Fruit fly (Drosophila melanogaster): ENCODE measurements around the gene CG4367.

CG4367 gene

DNA sequence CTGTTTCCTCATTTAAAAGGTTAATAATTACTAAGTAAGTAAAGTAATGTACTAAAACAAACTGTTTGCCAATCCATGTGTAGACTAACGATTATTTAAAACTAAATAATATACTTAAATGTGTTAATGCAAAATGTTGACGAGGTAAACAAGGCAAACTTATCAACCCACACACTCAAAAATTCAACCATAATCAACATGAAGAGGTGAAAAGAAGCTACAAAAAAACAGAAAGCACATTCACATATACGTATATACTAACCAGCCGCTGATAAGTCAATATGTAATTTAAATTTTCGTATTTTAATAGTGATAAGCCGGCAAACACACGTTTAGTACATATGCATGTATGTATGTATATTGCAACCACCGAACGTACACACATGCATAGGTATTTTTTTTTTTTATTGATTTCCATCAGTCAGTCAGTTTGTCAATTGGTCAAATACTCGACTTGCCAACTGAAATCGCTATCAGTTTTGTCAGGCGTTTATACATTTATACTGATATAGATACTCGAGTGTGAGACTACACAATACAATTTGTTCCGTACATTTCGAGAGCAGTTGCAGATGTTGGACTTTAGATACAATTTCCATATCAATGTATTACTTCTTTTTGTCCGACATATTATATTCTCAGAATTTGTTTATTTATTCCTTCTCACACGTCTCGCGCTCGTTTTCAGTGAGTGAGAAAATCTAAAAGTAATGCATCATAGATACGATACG, 45.2 kb downstream of the CG4367 start (continued):
- TF ChIP-seq pum (GFP tag; optimal IDR thresholded peaks at IDR 0.05): no peak
- TF ChIP-seq rib (GFP tag; IDR thresholded peaks at IDR 0.05): no peak
- no peak for TF ChIP-seq CG16779 (GFP tag; IDR thresholded peaks at IDR 0.05)
- no peak for TF ChIP-seq Ada2b (GFP tag; IDR thresholded peaks at IDR 0.05)
- no peak for TF ChIP-seq Ets65A (GFP tag)
- TF ChIP-seq mirr (GFP tag; optimal IDR thresholded peaks at IDR 0.05): peak; percentile 89
- TF ChIP-seq CG10543 (GFP tag; optimal IDR thresholded peaks at IDR 0.05): peak; percentile 24
- TF ChIP-seq jumu (GFP tag; optimal IDR thresholded peaks at IDR 0.05): no peak
- peak in 1 of 2 experiments; percentile 73 for TF ChIP-seq bsh (GFP tag; optimal IDR thresholded peaks at IDR 0.05)
- TF ChIP-seq btn (GFP tag; optimal IDR thresholded peaks at IDR 0.05): no peak
- TF ChIP-seq salm (tag; optimal IDR thresholded peaks at IDR 0.05): peak; percentile 50
- no peak for TF ChIP-seq CG12236 (GFP tag; optimal IDR thresholded peaks at IDR 0.05)
- no peak for TF ChIP-seq inv (GFP tag; IDR thresholded peaks at IDR 0.05; ENCODE audit: partially characterized antibody)
- TF ChIP-seq CG9609 (GFP tag; optimal IDR thresholded peaks at IDR 0.05): no peak
- no peak for TF ChIP-seq sob (GFP tag; IDR thresholded peaks at IDR 0.05)
- peak; percentile 87 for TF ChIP-seq sens (GFP tag)
- TF ChIP-seq Optix (GFP tag; IDR thresholded peaks at IDR 0.05): no peak
- TF ChIP-seq CG10431 (GFP tag; optimal IDR thresholded peaks at IDR 0.05): no peak
- TF ChIP-seq crc (GFP tag; optimal IDR thresholded peaks at IDR 0.05): no peak
- no peak for TF ChIP-seq B-H2 (GFP tag; optimal IDR thresholded peaks at IDR 0.05)
- no peak for TF ChIP-seq D19B (GFP tag; optimal IDR thresholded peaks at IDR 0.05)
- no peak for TF ChIP-seq H15 (GFP tag; IDR thresholded peaks at IDR 0.05)
- TF ChIP-seq Kr (GFP tag; optimal IDR thresholded peaks at IDR 0.05): no peak
- no peak for TF ChIP-seq Ssrp (tag; optimal IDR thresholded peaks at IDR 0.05)
- TF ChIP-seq cg (GFP tag; optimal IDR thresholded peaks at IDR 0.05): peak; percentile 53
- TF ChIP-seq sqz (GFP tag; optimal IDR thresholded peaks at IDR 0.05): peak; percentile 85
- peak; percentile 60 for TF ChIP-seq PHDP (tag; optimal IDR thresholded peaks at IDR 0.05)
- TF ChIP-seq Blimp-1 (GFP tag; optimal IDR thresholded peaks at IDR 0.05): peak; percentile 50
- TF ChIP-seq CG10565 (GFP tag; optimal IDR thresholded peaks at IDR 0.05): no peak
- TF ChIP-seq CG10462 (GFP tag; optimal IDR thresholded peaks at IDR 0.05): no peak
- peak; percentile 21 for TF ChIP-seq phol (tag; optimal IDR thresholded peaks at IDR 0.05)
- no peak for TF ChIP-seq Doc2 (GFP tag; IDR thresholded peaks at IDR 0.05)
- peak; percentile 10 for TF ChIP-seq Nf-YB (GFP tag; optimal IDR thresholded peaks at IDR 0.05)
- TF ChIP-seq NK7.1 (GFP tag; optimal IDR thresholded peaks at IDR 0.05): no peak
- TF ChIP-seq lmd (GFP tag; IDR thresholded peaks at IDR 0.05): peak; percentile 25; the same call in 1 of the 2 replicates
- TF ChIP-seq CG12071 (GFP tag; optimal IDR thresholded peaks at IDR 0.05): peak; percentile 18
- TF ChIP-seq jigr1 (GFP tag; IDR thresholded peaks at IDR 0.05): no peak
- no peak for TF ChIP-seq CG13775 (GFP tag; optimal IDR thresholded peaks at IDR 0.05)
- no peak for TF ChIP-seq disco-r (GFP tag; optimal IDR thresholded peaks at IDR 0.05)
- TF ChIP-seq hb (GFP tag; IDR thresholded peaks at IDR 0.05; ENCODE audit: partially characterized antibody): no peak
- peak; percentile 84 for TF ChIP-seq Asciz (GFP tag; optimal IDR thresholded peaks at IDR 0.05)
- peak; percentile 58 for TF ChIP-seq row (GFP tag; IDR thresholded peaks at IDR 0.05)
- TF ChIP-seq CG6765 (GFP tag; optimal IDR thresholded peaks at IDR 0.05): no peak
- TF ChIP-seq emc (GFP tag; optimal IDR thresholded peaks at IDR 0.05): no peak
- no peak for TF ChIP-seq Myb (GFP tag; optimal IDR thresholded peaks at IDR 0.05)
- TF ChIP-seq kah (GFP tag; optimal IDR thresholded peaks at IDR 0.05): no peak
- peak; percentile 50 for TF ChIP-seq vvl (GFP tag; IDR thresholded peaks at IDR 0.05)
- TF ChIP-seq CG15269 (tag; optimal IDR thresholded peaks at IDR 0.05): peak; percentile 50
- TF ChIP-seq yki (optimal IDR thresholded peaks at IDR 0.05): no peak
- no peak for TF ChIP-seq D19A (tag; optimal IDR thresholded peaks at IDR 0.05)
- no peak for TF ChIP-seq run (tag; optimal IDR thresholded peaks at IDR 0.05)
